Fruit fly (Drosophila melanogaster) whole organism: ENCODE data around the gene aux.

ENCODE experiments used
- psq ChIP-seq: fragments of >200 bp; optimal IDR thresholded peaks from 2 replicates; lab custom pipeline; 2017
- usp ChIP-seq: fragments of >200 bp; optimal IDR thresholded peaks from 2 replicates; lab custom pipeline; 2017; ENCODE audit warnings: missing biosample characterization, missing genetic modification characterization, mixed read lengths

DNA sequence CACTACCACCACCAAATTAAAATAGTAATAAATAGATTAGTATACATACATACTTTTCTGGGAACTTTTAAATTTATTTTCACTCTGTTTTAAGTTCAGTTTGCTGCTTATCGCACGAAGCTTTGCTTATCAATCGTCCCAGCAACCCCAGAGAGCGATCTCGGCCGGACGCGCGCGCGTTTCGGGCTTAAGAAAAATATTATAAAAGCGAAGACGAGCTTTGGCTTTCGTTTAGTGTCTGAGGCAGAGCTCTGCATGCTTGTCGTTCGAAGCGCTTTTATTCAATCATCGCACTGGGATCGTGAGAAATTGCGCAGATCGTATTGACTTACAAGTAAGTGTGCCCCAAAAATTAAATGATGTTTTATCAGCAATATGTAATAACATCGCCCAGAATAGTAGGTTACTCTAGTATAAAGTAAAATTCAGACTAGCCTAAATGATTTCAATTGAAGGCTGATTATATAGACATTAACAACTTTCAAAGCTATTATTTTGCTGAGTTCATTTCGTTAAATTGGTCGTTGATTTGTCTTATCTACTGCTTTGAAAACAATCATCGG is 23.5 kb downstream of the aux start, which contains the start of gene Gel:
- TF ChIP-seq psq (lab: Kevin White, UChicago) (no peak), usp (no peak)
